Fruit fly (Drosophila melanogaster) S2 (cell line): ENCODE measurements around the gene Mink.

Source experiments
- CG8478 ChIP-seq: fragments of >200 bp; optimal IDR thresholded peaks from 2 replicates; lab custom pipeline; 2018
- CTCF ChIP-seq, 2 experiments: fragments of >200 bp; optimal IDR thresholded peaks; 2 replicates each; lab custom pipeline; 2018

Gene Mink

dm6 chr3R:24922270-24922669, at the start of gene Mink:
TSS of gene Mink (plus strand) at chr3R:24922473.
- TF ChIP-seq CTCF (optimal IDR thresholded peaks at IDR 0.05; lab: Kevin White, UChicago) (no peak), CG8478 (lab: Kevin White, UChicago) (no peak)

dm6 chr3R:24875939-24876842, 46.1 kb upstream of the Mink start, which contains the start of gene CG3744:
TSS of gene CG3744 (minus strand) at chr3R:24876654.
- TF ChIP-seq CTCF (optimal IDR thresholded peaks at IDR 0.05; lab: Kevin White, UChicago) (no peak), CG8478 (lab: Kevin White, UChicago) (no peak)

- no peak for TF ChIP-seq CG8478 (lab: Kevin White, UChicago)
- no peak for TF ChIP-seq CTCF (optimal IDR thresholded peaks at IDR 0.05; lab: Kevin White, UChicago)
Measured at dm6 chr3R:24876843-24877457, 45.3 kb upstream of the Mink start, which contains the start of the genes CG11089 and CG31381. TSS of gene CG11089 (plus strand) at chr3R:24877045. TSS of gene CG31381 (plus strand) at chr3R:24877045.

- TF ChIP-seq CTCF (optimal IDR thresholded peaks at IDR 0.05; lab: Kevin White, UChicago) (no peak), CG8478 (lab: Kevin White, UChicago) (no peak)
Measured at dm6 chr3R:24878655-24879054, 43.6 kb upstream of the Mink start.

- TF ChIP-seq CTCF (optimal IDR thresholded peaks at IDR 0.05; lab: Kevin White, UChicago) (no peak), CG8478 (lab: Kevin White, UChicago) (no peak)
Measured at dm6 chr3R:24886470-24886869, 35.8 kb upstream of the Mink start.

- TF ChIP-seq CTCF (optimal IDR thresholded peaks at IDR 0.05; lab: Kevin White, UChicago): no peak
- no peak for TF ChIP-seq CG8478 (lab: Kevin White, UChicago)
Measured at dm6 chr3R:24888418-24888817, 33.9 kb upstream of the Mink start.

dm6 chr3R:24889303-24889892, 32.9 kb upstream of the Mink start:
- TF ChIP-seq CG8478 (lab: Kevin White, UChicago) (no peak), CTCF (optimal IDR thresholded peaks at IDR 0.05; lab: Kevin White, UChicago) (no peak)

dm6 chr3R:24890217-24890616, 32.1 kb upstream of the Mink start:
- no peak for TF ChIP-seq CTCF (optimal IDR thresholded peaks at IDR 0.05; lab: Kevin White, UChicago)
- TF ChIP-seq CG8478 (lab: Kevin White, UChicago): no peak

DNA sequence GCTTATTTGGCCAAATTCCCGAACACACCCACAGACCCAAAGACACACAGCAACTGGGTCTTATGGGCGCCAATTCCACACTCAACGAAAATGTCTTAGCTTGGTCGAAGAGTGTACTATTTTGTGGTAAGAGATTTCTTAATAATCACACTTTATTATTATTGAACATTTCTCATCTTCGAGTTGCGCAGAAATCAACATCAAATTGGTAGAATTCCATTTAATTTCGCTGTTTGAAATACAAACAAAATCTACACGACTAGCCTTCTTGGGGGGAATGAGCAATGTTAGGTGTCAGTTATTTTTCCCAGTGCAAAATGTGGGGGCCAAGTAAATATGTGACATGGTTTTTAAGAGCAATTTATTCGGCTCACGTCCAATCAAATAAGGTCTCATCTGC, 31.4 kb upstream of the Mink start:
- TF ChIP-seq CTCF (optimal IDR thresholded peaks at IDR 0.05; lab: Kevin White, UChicago): no peak
- TF ChIP-seq CG8478 (lab: Kevin White, UChicago): no peak

dm6 chr3R:24893320-24893955, 28.8 kb upstream of the Mink start:
- no peak for TF ChIP-seq CTCF (optimal IDR thresholded peaks at IDR 0.05; lab: Kevin White, UChicago)
- TF ChIP-seq CG8478 (lab: Kevin White, UChicago): no peak

DNA sequence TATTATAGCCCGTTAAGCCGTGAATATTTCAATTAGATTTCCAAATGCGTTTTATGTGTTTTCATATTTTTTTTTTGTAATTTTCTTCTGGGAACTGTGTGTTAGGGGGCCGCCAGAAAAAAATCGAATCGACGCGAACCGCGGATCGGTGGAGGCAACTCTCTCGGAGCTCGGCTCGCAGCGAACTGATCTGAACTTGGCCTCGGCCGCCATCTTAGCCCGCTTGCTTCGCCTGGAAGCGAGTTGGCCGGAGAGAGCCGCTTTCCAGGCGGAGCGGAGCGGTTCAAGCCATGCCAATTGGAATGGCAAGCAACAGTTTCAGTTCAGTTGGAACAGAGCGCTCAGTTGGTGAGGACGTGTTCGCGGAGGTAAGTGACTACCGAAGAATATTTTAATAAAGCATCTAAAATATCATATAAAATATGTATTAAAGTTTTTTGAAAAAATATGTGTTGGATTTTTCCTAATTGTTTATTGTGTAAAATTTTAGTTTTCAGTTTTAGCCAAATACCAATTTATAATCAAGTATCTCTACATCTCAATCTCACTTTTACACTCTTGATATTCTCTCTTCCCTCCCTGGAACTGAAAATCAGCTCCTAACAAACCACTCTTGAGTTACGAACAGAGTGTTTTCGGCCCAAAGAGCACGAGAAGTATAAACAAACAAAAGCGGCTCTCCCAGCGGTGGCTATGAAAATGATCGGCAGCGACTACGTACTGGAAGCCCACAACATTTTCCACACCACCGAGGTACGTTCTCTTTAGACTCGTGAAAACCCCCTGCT, 27.7 kb upstream of the Mink start, which contains the start of the genes CG31121 and CG11069:
TSS of gene CG31121 (minus strand) at position 187 of the 788 bp plus-strand sequence.
TSS of gene CG11069 (plus strand) at position 324 of the 788 bp plus-strand sequence.
- TF ChIP-seq CG8478 (lab: Kevin White, UChicago) (no peak), CTCF (optimal IDR thresholded peaks at IDR 0.05; lab: Kevin White, UChicago) (no peak)

DNA sequence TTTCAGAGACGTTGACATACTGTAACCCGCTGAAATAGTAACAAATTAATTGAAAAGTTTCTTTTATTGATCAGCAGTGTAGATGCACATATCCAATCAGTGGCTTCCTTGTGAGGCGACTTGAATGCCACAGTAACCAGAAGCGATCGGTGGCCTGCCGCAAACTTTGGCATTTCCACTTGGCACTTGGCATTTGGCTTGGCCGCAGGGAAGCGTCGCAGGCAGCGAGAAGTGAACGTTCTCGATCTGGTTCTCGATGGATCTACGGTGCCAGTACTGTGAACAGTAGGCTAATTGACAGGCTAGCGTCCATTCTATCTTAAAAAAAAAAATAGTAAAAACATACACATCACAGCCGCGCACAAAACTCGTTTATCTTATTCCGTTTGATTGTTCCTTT, 21.5 kb upstream of the Mink start, which contains the start of gene CG10845:
TSS of gene CG10845 (plus strand) at position 301 of the 400 bp plus-strand sequence.
- TF ChIP-seq CTCF (optimal IDR thresholded peaks at IDR 0.05; lab: Kevin White, UChicago) (no peak), CG8478 (lab: Kevin White, UChicago) (no peak)

DNA sequence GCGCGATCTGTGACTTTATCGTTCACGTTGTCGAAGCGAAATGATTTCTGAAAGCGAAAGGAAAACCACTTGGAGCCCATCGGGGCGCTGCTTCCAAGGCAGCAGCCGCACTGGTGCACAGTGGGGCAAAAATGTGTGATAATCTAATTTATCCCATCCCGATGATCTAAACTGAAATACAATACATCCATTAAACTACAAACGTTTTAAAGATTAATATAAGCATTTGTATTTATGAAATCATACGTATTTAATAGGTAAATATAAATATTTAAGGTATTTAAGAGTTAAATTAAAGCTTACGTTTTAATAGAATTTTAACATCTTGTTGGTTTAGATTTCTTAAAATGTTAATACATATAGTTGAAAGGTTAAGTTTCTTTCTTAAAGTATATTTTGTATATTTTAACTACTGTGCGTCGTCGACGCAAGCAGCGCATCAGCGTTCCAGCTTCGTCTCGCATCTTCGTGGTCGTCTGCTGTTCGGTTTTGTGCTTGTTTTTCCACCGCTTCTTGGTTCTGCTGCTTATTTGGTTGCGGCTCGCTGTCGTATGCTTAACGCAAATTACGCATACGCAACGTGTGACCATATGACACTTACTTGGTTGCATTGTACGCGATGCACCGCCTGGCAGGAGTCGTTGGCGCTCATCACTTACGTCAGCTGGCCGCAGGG, 16.2 kb upstream of the Mink start, which contains the start of gene CG13643:
TSS of gene CG13643 (minus strand) at position 46 of the 676 bp plus-strand sequence.
- TF ChIP-seq CG8478 (lab: Kevin White, UChicago) (no peak), CTCF (optimal IDR thresholded peaks at IDR 0.05; lab: Kevin White, UChicago) (no peak)
